Worm (Caenorhabditis elegans) whole organism, L4 larva: Measurements from ENCODE around the gene sra-1.

Source experiments
- F26F4.8 ChIP-seq: fragments of 200-800 bp; sonication (Bioruptor generic); conservative IDR thresholded peaks from 2 replicates; pipeline ENCODE4 v1.3.6; 2022; ENCODE audit warnings: missing genetic modification characterization, missing compliant biosample characterization
- F44E2.7 ChIP-seq: fragments of 200-800 bp; sonication (Bioruptor generic); IDR thresholded peaks from 2 replicates; pipeline ENCODE4 v2.1.2; 2022; ENCODE audit warnings: missing genetic modification characterization, missing compliant biosample characterization
- T20F7.1 ChIP-seq: fragments of 200-800 bp; sonication (Bioruptor generic); optimal IDR thresholded peaks from 2 replicates; lab custom pipeline; 2018; ENCODE audit warnings: mild to moderate bottlenecking, missing genetic modification characterization, missing compliant biosample characterization
- Y48G9A.11 ChIP-seq: fragments of 200-800 bp; sonication (Bioruptor generic); IDR thresholded peaks from 2 replicates; pipeline ENCODE4 v1.3.6; 2022; ENCODE audit warnings: missing genetic modification reagents, missing genetic modification characterization, missing compliant biosample characterization
- ZK546.5 ChIP-seq, 2 experiments: sonication (generic microtip); optimal IDR thresholded peaks; 2 replicates each; lab custom pipeline; 2017; ENCODE audit warnings: missing biosample characterization in 2 of 2, missing genetic modification characterization in 2 of 2
- aha-1 ChIP-seq: fragments of 150-350 bp; peaks from one replicate; lab custom pipeline; 2014; ENCODE audit warnings: missing biosample characterization, missing genetic modification characterization
- ceh-28 ChIP-seq: fragments of 150-350 bp; optimal IDR thresholded peaks from 2 replicates; lab custom pipeline; 2014; ENCODE audit warnings: missing biosample characterization, missing genetic modification reagents, missing genetic modification characterization
- daf-16 ChIP-seq, 3 experiments: sonication (generic microtip); optimal IDR thresholded peaks; 2 replicates each; lab custom pipeline; 2016 to 2017; ENCODE audit warnings: missing genetic modification characterization in 3 of 3, missing genetic modification reagents in 3 of 3, mild to moderate bottlenecking in 2 of 3, missing compliant biosample characterization in 2 of 3, missing biosample characterization in 1 of 3, moderate library complexity in 1 of 3
- daf-8 ChIP-seq: fragments of 200-800 bp; sonication (Bioruptor generic); IDR thresholded peaks from 2 replicates; pipeline ENCODE4 v1.3.6; 2022; ENCODE audit warnings: missing genetic modification characterization, missing compliant biosample characterization
- dmd-6 ChIP-seq: fragments of 200-800 bp; sonication (Bioruptor generic); IDR thresholded peaks from 2 replicates; pipeline ENCODE4 v1.3.6; 2022; ENCODE audit warnings: missing genetic modification reagents, missing genetic modification characterization, missing compliant biosample characterization
- hlh-30 ChIP-seq: sonication (generic microtip); optimal IDR thresholded peaks from 2 replicates; lab custom pipeline; 2017; ENCODE audit warnings: antibody characterized with exemption, mild to moderate bottlenecking, missing genetic modification characterization, missing compliant biosample characterization; ENCODE audit not compliant: insufficient read depth
- lim-7 ChIP-seq: fragments of 200-800 bp; sonication (Bioruptor generic); IDR thresholded peaks from 2 replicates; pipeline ENCODE4 v1.3.6; 2022; ENCODE audit warnings: missing genetic modification characterization, missing compliant biosample characterization
- lin-15B ChIP-seq: fragments of 150-350 bp; sonication (generic microtip); optimal IDR thresholded peaks from 3 replicates; lab custom pipeline; 2014; ENCODE audit warnings: missing biosample characterization, missing genetic modification characterization
- lin-29 ChIP-seq: fragments of 200-800 bp; sonication (Bioruptor generic); IDR thresholded peaks from 2 replicates; pipeline ENCODE4 v1.3.6; 2022; ENCODE audit warnings: missing genetic modification reagents, missing genetic modification characterization, missing compliant biosample characterization
- lin-39 ChIP-seq: fragments of 150-350 bp; optimal IDR thresholded peaks from 2 replicates; lab custom pipeline; 2014; ENCODE audit warnings: missing biosample characterization, missing genetic modification reagents, missing genetic modification characterization
- mdl-1 ChIP-seq, 2 experiments: fragments of 150-350 bp in 1 of 2; sonication (generic microtip) in 1 of 2; optimal IDR thresholded peaks; 2 replicates each; lab custom pipeline; 2014 to 2017; ENCODE audit warnings: missing biosample characterization in 2 of 2, missing genetic modification characterization in 2 of 2
- mdt-29 ChIP-seq: fragments of 200-800 bp; sonication (Bioruptor generic); IDR thresholded peaks from 2 replicates; pipeline ENCODE4 v1.3.6; 2022; ENCODE audit warnings: missing genetic modification reagents, missing genetic modification characterization, missing compliant biosample characterization
- mep-1 ChIP-seq: fragments of 150-350 bp; sonication (generic microtip); optimal IDR thresholded peaks from 3 replicates; lab custom pipeline; 2014; ENCODE audit warnings: missing biosample characterization, missing genetic modification characterization
- nhr-237 ChIP-seq: sonication (generic microtip); optimal IDR thresholded peaks from 2 replicates; lab custom pipeline; 2017; ENCODE audit warnings: missing biosample characterization, missing genetic modification characterization
- nhr-28 ChIP-seq: fragments of 150-350 bp; optimal IDR thresholded peaks from 2 replicates; lab custom pipeline; 2014; ENCODE audit warnings: missing biosample characterization, missing genetic modification characterization
- nhr-42 ChIP-seq: fragments of 200-800 bp; sonication (Bioruptor generic); IDR thresholded peaks from 2 replicates; pipeline ENCODE4 v1.3.6; 2022; ENCODE audit warnings: missing genetic modification characterization, missing compliant biosample characterization
- nhr-76 ChIP-seq: fragments of 150-350 bp; optimal IDR thresholded peaks from 2 replicates; lab custom pipeline; 2014; ENCODE audit warnings: missing biosample characterization, missing genetic modification characterization
- rbr-2 ChIP-seq: sonication (generic microtip); optimal IDR thresholded peaks from 2 replicates; lab custom pipeline; 2016; ENCODE audit warnings: missing genotype, missing genetic modification characterization, missing compliant biosample characterization
- unc-130 ChIP-seq: sonication (generic microtip); optimal IDR thresholded peaks from 2 replicates; lab custom pipeline; 2016; ENCODE audit warnings: missing genetic modification reagents, missing genetic modification characterization, missing compliant biosample characterization
- unc-39 ChIP-seq: sonication (generic microtip); optimal IDR thresholded peaks from 2 replicates; lab custom pipeline; 2017; ENCODE audit warnings: missing biosample characterization, missing genetic modification characterization
- unc-62 ChIP-seq, 3 experiments: fragments of 150-350 bp in 1 of 3; sonication (generic microtip); optimal IDR thresholded peaks in 2 of 3; peaks in 1 of 3; 1 replicate in 1 of 3; 2 replicates in 2 of 3; lab custom pipeline; 2014 to 2017; ENCODE audit warnings: missing biosample characterization in 3 of 3, missing genetic modification characterization in 3 of 3, missing genetic modification reagents in 3 of 3, missing genotype in 1 of 3
- zfp-2 ChIP-seq: sonication (generic microtip); optimal IDR thresholded peaks from 2 replicates; lab custom pipeline; 2016; ENCODE audit warnings: mild to moderate bottlenecking, missing genetic modification characterization, missing compliant biosample characterization
- ztf-11 ChIP-seq: fragments of 150-350 bp; optimal IDR thresholded peaks from 2 replicates; lab custom pipeline; 2014; ENCODE audit warnings: missing biosample characterization, missing genetic modification characterization
- ztf-7 ChIP-seq: fragments of 150-350 bp; optimal IDR thresholded peaks from 2 replicates; lab custom pipeline; 2014; ENCODE audit warnings: missing biosample characterization, missing genetic modification characterization

sra-1 gene

ce11 chrII:9556582-9556981 is 35.1 kb upstream of the sra-1 start:
- TF ChIP-seq unc-62 (GFP tag; optimal IDR thresholded peaks at IDR 0.05 in 1 of 2; lab: Kevin White, UChicago), result peak in 1 of 2 experiments; percentile 69
- no peak for TF ChIP-seq unc-62 (tag; optimal IDR thresholded peaks at IDR 0.05; lab: Kevin White, UChicago)
- no peak for TF ChIP-seq daf-8
- TF ChIP-seq rbr-2 (tag; lab: Kevin White, UChicago), result no peak
- no peak for TF ChIP-seq lim-7 (GFP tag; lab: Robert Waterston, UW)
- no peak for TF ChIP-seq mep-1
- TF ChIP-seq nhr-42 (GFP tag; lab: Robert Waterston, UW), result no peak
- TF ChIP-seq dmd-6, result no peak
- TF ChIP-seq lin-39 (tag; lab: Kevin White, UChicago), result no peak
- TF ChIP-seq zfp-2 (tag; lab: Kevin White, UChicago), result no peak
- no peak for TF ChIP-seq nhr-76 (tag; lab: Kevin White, UChicago)
- no peak for TF ChIP-seq mdt-29
- TF ChIP-seq aha-1 (tag; lab: Kevin White, UChicago), result peak; percentile 91
- no peak for TF ChIP-seq lin-15B (tag; lab: Kevin White, UChicago)
- no peak for TF ChIP-seq F44E2.7 (GFP tag; lab: Robert Waterston, UW)
- no peak for TF ChIP-seq unc-130 (GFP tag; lab: Kevin White, UChicago)

- TF ChIP-seq nhr-28 (tag; lab: Kevin White, UChicago) (peak; percentile 55), mdl-1 (tag; optimal IDR thresholded peaks at IDR 0.05; lab: Kevin White, UChicago) (peak in 1 of 2 experiments; percentile 40), aha-1 (tag; lab: Kevin White, UChicago) (peak; percentile 35), daf-16 (GFP tag; optimal IDR thresholded peaks at IDR 0.05; lab: Kevin White, UChicago) (no peak), daf-16 (tag; optimal IDR thresholded peaks at IDR 0.05; lab: Kevin White, UChicago) (no peak), hlh-30 (tag; lab: Kevin White, UChicago) (peak; percentile 67)
Observed at ce11 chrII:9554925-9555553, 33.6 kb upstream of the sra-1 start, which contains the start of gene F35H8.2. F35H8.2 (plus strand) TSS chrII:9555503.

- TF ChIP-seq ceh-28 (tag; lab: Kevin White, UChicago), result no peak
- TF ChIP-seq dmd-6, result no peak
- no peak for TF ChIP-seq Y48G9A.11 (GFP tag; lab: Robert Waterston, UW)
- no peak for TF ChIP-seq hlh-30 (tag; lab: Kevin White, UChicago)
- peak in 1 of 2 experiments; percentile 12 for TF ChIP-seq unc-62 (GFP tag; optimal IDR thresholded peaks at IDR 0.05 in 1 of 2; lab: Kevin White, UChicago)
- TF ChIP-seq unc-62 (tag; optimal IDR thresholded peaks at IDR 0.05; lab: Kevin White, UChicago), result no peak
- TF ChIP-seq nhr-237, result no peak
Observed at ce11 chrII:9553179-9553578, 31.7 kb upstream of the sra-1 start, which contains the start of gene F35H8.1. F35H8.1 (minus strand) TSS chrII:9553279.

ce11 chrII:9551536-9551935 is 30.1 kb upstream of the sra-1 start, which contains the start of gene F35H8.12:
F35H8.12 (plus strand) TSS chrII:9551836.
- TF ChIP-seq unc-39 (tag; lab: Kevin White, UChicago), result no peak
- TF ChIP-seq lin-29, result no peak
- no peak for TF ChIP-seq ztf-7 (tag; lab: Kevin White, UChicago)
- TF ChIP-seq mep-1, result no peak
- no peak for TF ChIP-seq F26F4.8

ce11 chrII:9550718-9551117 is 29.2 kb upstream of the sra-1 start, which contains the start of gene sra-6:
sra-6 (minus strand) TSS chrII:9550818.
- TF ChIP-seq nhr-42 (GFP tag; lab: Robert Waterston, UW), result no peak
- no peak for TF ChIP-seq ztf-11 (tag; lab: Kevin White, UChicago)
- TF ChIP-seq ZK546.5 (tag; optimal IDR thresholded peaks at IDR 0.05; lab: Kevin White, UChicago), result no peak
- TF ChIP-seq ceh-28 (tag; lab: Kevin White, UChicago), result no peak

ce11 chrII:9544386-9544785 is 22.9 kb upstream of the sra-1 start, which contains the start of gene sra-7:
sra-7 (plus strand) TSS chrII:9544686.
- TF ChIP-seq aha-1 (tag; lab: Kevin White, UChicago), result peak; percentile 8
- TF ChIP-seq T20F7.1 (GFP tag; lab: Kevin White, UChicago), result no peak
- TF ChIP-seq, all 104 proteins: peak for 1
